Fruit fly (Drosophila melanogaster): ENCODE measurements around the gene CG7166.
A peak's percentile ranks its signal among the peaks of the same experiment; 100 is the strongest.

Gene CG7166

dm6 chr3L:21636265-21636993, 11.0 kb upstream of the CG7166 start, which contains the start of gene CG32444 (continued):
- TF ChIP-seq Sin3A (optimal IDR thresholded peaks at IDR 0.05) (no peak), Poxn (GFP tag; IDR thresholded peaks at IDR 0.05) (0 out of 2 replicates have a peak, but pooled peaks have one; percentile 4), Ptx1 (GFP tag; IDR thresholded peaks at IDR 0.05) (no peak), CG11247 (GFP tag; IDR thresholded peaks at IDR 0.05) (no peak), caup (GFP tag; optimal IDR thresholded peaks at IDR 0.05; ENCODE audit: severe bottlenecking) (no peak), Ets65A (GFP tag) (no peak), ftz-f1 (GFP tag; optimal IDR thresholded peaks at IDR 0.05) (no peak), Bgb (GFP tag; IDR thresholded peaks at IDR 0.05; ENCODE audit: partially characterized antibody) (no peak), CG17328 (GFP tag; IDR thresholded peaks at IDR 0.05) (no peak), CG17612 (GFP tag; IDR thresholded peaks at IDR 0.05) (no peak), tll (GFP tag; optimal IDR thresholded peaks at IDR 0.05) (no peak), tna (GFP tag; IDR thresholded peaks at IDR 0.05; ENCODE audit: partially characterized antibody) (no peak), CG7987 (GFP tag; optimal IDR thresholded peaks at IDR 0.05) (no peak), CG34224 (GFP tag; IDR thresholded peaks at IDR 0.05; ENCODE audit: partially characterized antibody) (no peak), ci (GFP tag; IDR thresholded peaks at IDR 0.05) (no peak), sna (GFP tag; IDR thresholded peaks at IDR 0.05; ENCODE audit: partially characterized antibody) (no peak), toy (GFP tag; IDR thresholded peaks at IDR 0.05) (no peak), mirr (GFP tag; optimal IDR thresholded peaks at IDR 0.05) (peak; percentile 21), Trl (optimal IDR thresholded peaks at IDR 0.05) (no peak), Trl (GFP tag; optimal IDR thresholded peaks at IDR 0.05) (no peak), CG4617 (GFP tag; optimal IDR thresholded peaks at IDR 0.05; ENCODE audit: borderline replicate concordance) (no peak), Fer2 (tag; optimal IDR thresholded peaks at IDR 0.05) (no peak), Hmx (GFP tag; optimal IDR thresholded peaks at IDR 0.05) (no peak), danr (GFP tag; IDR thresholded peaks at IDR 0.05) (no peak), cwo (GFP tag; optimal IDR thresholded peaks at IDR 0.05) (peak; percentile 11), CG10274 (GFP tag; optimal IDR thresholded peaks at IDR 0.05) (no peak), CG17359 (tag; optimal IDR thresholded peaks at IDR 0.05) (no peak), Gsc (GFP tag; IDR thresholded peaks at IDR 0.05) (no peak), CG18599 (GFP tag; optimal IDR thresholded peaks at IDR 0.05) (no peak), CG10462 (GFP tag; optimal IDR thresholded peaks at IDR 0.05) (no peak), YL-1 (GFP tag; optimal IDR thresholded peaks at IDR 0.05) (no peak), Awh (GFP tag; IDR thresholded peaks at IDR 0.05) (no peak), CG6813 (GFP tag; optimal IDR thresholded peaks at IDR 0.05) (no peak), Spps (tag; optimal IDR thresholded peaks at IDR 0.05) (no peak), CG8924 (tag; optimal IDR thresholded peaks at IDR 0.05) (no peak), sens (GFP tag) (peak; percentile 63), CG9609 (GFP tag; optimal IDR thresholded peaks at IDR 0.05) (no peak), otp (GFP tag; IDR thresholded peaks at IDR 0.05) (no peak), C15 (GFP tag; IDR thresholded peaks at IDR 0.05) (no peak), CG34376 (GFP tag; optimal IDR thresholded peaks at IDR 0.05) (peak; percentile 78), sd (tag; optimal IDR thresholded peaks at IDR 0.05) (peak; percentile 87), so (GFP tag; IDR thresholded peaks at IDR 0.05) (no peak), Blimp-1 (GFP tag; optimal IDR thresholded peaks at IDR 0.05) (no peak), sr (GFP tag; IDR thresholded peaks at IDR 0.05) (no peak), Hr78 (GFP tag; optimal IDR thresholded peaks at IDR 0.05) (no peak), knrl (GFP tag; IDR thresholded peaks at IDR 0.05; ENCODE audit: partially characterized antibody) (no peak), HLH3B (GFP tag; IDR thresholded peaks at IDR 0.05) (no peak), CG31224 (GFP tag; IDR thresholded peaks at IDR 0.05) (no peak), HLHmδ (GFP tag; optimal IDR thresholded peaks at IDR 0.05) (no peak), CG2120 (GFP tag; optimal IDR thresholded peaks at IDR 0.05) (no peak)

All from whole organism, embryonic.